Worm (Caenorhabditis elegans): ENCODE data around the gene math-19.

DNA sequence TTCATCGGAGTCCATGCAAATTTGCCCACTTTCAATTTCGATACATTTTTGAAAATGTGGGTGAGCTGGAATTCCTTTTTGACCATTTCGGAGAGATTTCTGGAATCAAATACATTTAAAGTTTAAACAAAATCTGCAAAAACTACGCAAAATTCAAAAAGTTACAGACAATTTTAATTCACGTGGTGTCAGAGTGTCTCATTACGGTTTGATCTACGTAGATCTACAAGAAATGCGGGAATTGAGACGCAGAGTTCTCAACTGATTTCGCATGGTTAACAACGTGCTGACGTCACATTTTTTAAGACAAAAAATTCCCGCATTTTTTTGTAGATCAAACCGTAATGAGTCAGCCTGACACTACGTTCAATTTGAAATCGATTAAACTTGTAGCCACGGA lies 27.9 kb downstream of the math-19 start, which contains the start of gene bath-21:
- TF ChIP-seq ces-1 (GFP tag; optimal IDR thresholded peaks at IDR 0.05) (no peak), tag-97 (GFP tag; IDR thresholded peaks at IDR 0.05) (no peak), Y5F2A.4 (GFP tag; optimal IDR thresholded peaks at IDR 0.05) (no peak)

Data from whole organism, L4 larva.